Fruit fly (Drosophila melanogaster) whole organism, embryonic: ENCODE measurements around the gene CG16959.
A peak's percentile ranks its signal among the peaks of the same experiment; 100 is the strongest.

Source experiments
- B-H2 ChIP-seq: fragments of 200-800 bp; sonication (Bioruptor generic); optimal IDR thresholded peaks from 2 replicates; lab custom pipeline; 2018; ENCODE audit warnings: missing biosample characterization, mild to moderate bottlenecking, missing genetic modification characterization
- CG12219 ChIP-seq: fragments of 200-800 bp; sonication (Bioruptor generic); optimal IDR thresholded peaks from 3 replicates; lab custom pipeline; 2018; ENCODE audit warnings: missing biosample characterization, mild to moderate bottlenecking, missing genetic modification characterization
- CG12744 ChIP-seq: fragments of 200-800 bp; sonication (Bioruptor generic); optimal IDR thresholded peaks from 2 replicates; lab custom pipeline; 2016; ENCODE audit warnings: missing biosample characterization, missing genetic modification characterization
- CG13424 ChIP-seq: fragments of 200-800 bp; sonication (Bioruptor generic); optimal IDR thresholded peaks from 2 replicates; lab custom pipeline; 2019; ENCODE audit warnings: missing biosample characterization, mild to moderate bottlenecking, missing genetic modification characterization, moderate library complexity
- CG1603 ChIP-seq: fragments of 200-800 bp; sonication (Bioruptor generic); optimal IDR thresholded peaks from 2 replicates; lab custom pipeline; 2019; ENCODE audit warnings: missing biosample characterization, mild to moderate bottlenecking, missing genetic modification characterization, moderate library complexity
- CG1647 ChIP-seq: fragments of 200-800 bp; sonication (Bioruptor generic); optimal IDR thresholded peaks from 3 replicates; lab custom pipeline; 2016; ENCODE audit warnings: missing biosample characterization, missing genetic modification characterization
- CG16779 ChIP-seq: fragments of 200-800 bp; sonication (Bioruptor generic); IDR thresholded peaks from 2 replicates; pipeline ENCODE4 v1.3.6; 2022; ENCODE audit warnings: missing biosample characterization, missing genetic modification characterization
- CG17568 ChIP-seq: fragments of 200-800 bp; sonication (Bioruptor generic); optimal IDR thresholded peaks from 2 replicates; lab custom pipeline; 2018; ENCODE audit warnings: missing biosample characterization, mild to moderate bottlenecking, missing genetic modification characterization, moderate library complexity
- CG18619 ChIP-seq: fragments of 200-800 bp; sonication (Bioruptor generic); optimal IDR thresholded peaks from 3 replicates; lab custom pipeline; 2017; ENCODE audit warnings: missing biosample characterization, mild to moderate bottlenecking, missing genetic modification characterization
- CG2116 ChIP-seq: fragments of 200-800 bp; sonication (Bioruptor generic); optimal IDR thresholded peaks from 3 replicates; lab custom pipeline; 2018; ENCODE audit warnings: missing biosample characterization, mild to moderate bottlenecking, missing genetic modification characterization
- CG30431 ChIP-seq: fragments of 200-800 bp; sonication (Bioruptor generic); optimal IDR thresholded peaks from 2 replicates; lab custom pipeline; 2017; ENCODE audit warnings: missing biosample characterization, missing genetic modification characterization
- CG31365 ChIP-seq: fragments of 200-800 bp; sonication (Bioruptor generic); optimal IDR thresholded peaks from 2 replicates; lab custom pipeline; 2018; ENCODE audit warnings: missing biosample characterization, mild to moderate bottlenecking, missing genetic modification characterization
- CG32767 ChIP-seq: fragments of 200-800 bp; sonication (Bioruptor generic); IDR thresholded peaks from 2 replicates; pipeline ENCODE4 v1.3.6; 2022; ENCODE audit warnings: missing biosample characterization, missing genetic modification characterization
- CG34422 ChIP-seq: fragments of 200-800 bp; sonication (Bioruptor generic); IDR thresholded peaks from 3 replicates; pipeline ENCODE4 v1.3.6; 2022; ENCODE audit warnings: missing biosample characterization, missing genetic modification characterization
- CG7271 ChIP-seq: fragments of 200-800 bp; sonication (Bioruptor generic); optimal IDR thresholded peaks from 2 replicates; lab custom pipeline; 2018; ENCODE audit warnings: missing biosample characterization, mild to moderate bottlenecking, missing genetic modification characterization, moderate library complexity
- CG7745 ChIP-seq: fragments of 200-800 bp; sonication (Bioruptor generic); optimal IDR thresholded peaks from 2 replicates; lab custom pipeline; 2018; ENCODE audit warnings: missing biosample characterization, mild to moderate bottlenecking, missing genetic modification characterization, moderate library complexity
- CG8478 ChIP-seq: fragments of >200 bp; optimal IDR thresholded peaks from 2 replicates; lab custom pipeline; 2018
- CG8944 ChIP-seq: fragments of 200-800 bp; sonication (Bioruptor generic); optimal IDR thresholded peaks from 3 replicates; lab custom pipeline; 2016; ENCODE audit warnings: missing biosample characterization, missing genetic modification characterization
- CG9797 ChIP-seq: fragments of 200-800 bp; sonication (Bioruptor generic); optimal IDR thresholded peaks from 3 replicates; lab custom pipeline; 2018; ENCODE audit warnings: missing biosample characterization, mild to moderate bottlenecking, missing genetic modification characterization
- CG9817 ChIP-seq: fragments of 200-800 bp; sonication (Bioruptor generic); optimal IDR thresholded peaks from 2 replicates; lab custom pipeline; 2018; ENCODE audit warnings: missing biosample characterization, mild to moderate bottlenecking, missing genetic modification characterization, moderate library complexity
- GATAe ChIP-seq: fragments of 200-800 bp; sonication (Bioruptor generic); conservative IDR thresholded peaks from 2 replicates; pipeline ENCODE4 v1.3.6; 2022; ENCODE audit warnings: missing biosample characterization, missing genetic modification characterization
- HLH54F ChIP-seq: fragments of 200-800 bp; sonication (Bioruptor generic); optimal IDR thresholded peaks from 3 replicates; lab custom pipeline; 2016; ENCODE audit warnings: missing biosample characterization, missing genetic modification characterization
- Hr78 ChIP-seq, 2 experiments: fragments of 200-800 bp in 1 of 2; fragments of >200 bp in 1 of 2; sonication (Bioruptor generic) in 1 of 2; optimal IDR thresholded peaks; 2 replicates each; lab custom pipeline; 2017 to 2019; ENCODE audit warnings: missing biosample characterization in 2 of 2, missing genetic modification characterization in 2 of 2, mild to moderate bottlenecking in 1 of 2, moderate library complexity in 1 of 2
- Lim3 ChIP-seq: fragments of 200-800 bp; sonication (Bioruptor generic); IDR thresholded peaks from 2 replicates; pipeline ENCODE4 v1.3.6; 2022; ENCODE audit warnings: missing biosample characterization, missing genetic modification characterization
- NC2β ChIP-seq: fragments of 200-800 bp; sonication (Bioruptor generic); optimal IDR thresholded peaks from 2 replicates; lab custom pipeline; 2016; ENCODE audit warnings: missing biosample characterization, missing genetic modification characterization
- NFAT ChIP-seq: fragments of 200-800 bp; sonication (Bioruptor generic); IDR thresholded peaks from 2 replicates; pipeline ENCODE4 v1.3.6; 2022; ENCODE audit warnings: missing biosample characterization, missing genetic modification characterization
- Nf-YC ChIP-seq: fragments of 200-800 bp; optimal IDR thresholded peaks from 3 replicates; lab custom pipeline; 2019; ENCODE audit warnings: missing biosample characterization, mild to moderate bottlenecking, missing genetic modification characterization, moderate library complexity
- Scr ChIP-seq: fragments of 200-800 bp; sonication (Bioruptor generic); IDR thresholded peaks from 2 replicates; pipeline ENCODE4 v1.3.6; 2022; ENCODE audit warnings: missing biosample characterization, missing genetic modification characterization; ENCODE audit not compliant: partially characterized antibody
- Ssrp ChIP-seq: fragments of 200-800 bp; sonication (Bioruptor generic); optimal IDR thresholded peaks from 2 replicates; lab custom pipeline; 2018; ENCODE audit warnings: missing biosample characterization, mild to moderate bottlenecking, missing genetic modification characterization, moderate library complexity
- Stat92E ChIP-seq, 3 experiments: fragments of >200 bp in 2 of 3; fragments of 200-800 bp in 1 of 3; sonication (Bioruptor generic) in 1 of 3; optimal IDR thresholded peaks; 2 replicates each; lab custom pipeline; 2017 to 2019; ENCODE audit warnings: missing biosample characterization in 3 of 3, missing genetic modification characterization in 3 of 3, mild to moderate bottlenecking in 1 of 3, moderate library complexity in 1 of 3
- Tbp ChIP-seq: fragments of >200 bp; optimal IDR thresholded peaks from 2 replicates; lab custom pipeline; 2018; ENCODE audit warnings: missing biosample characterization, missing genetic modification characterization
- ac ChIP-seq: fragments of 200-800 bp; sonication (Bioruptor generic); optimal IDR thresholded peaks from 3 replicates; lab custom pipeline; 2017; ENCODE audit warnings: missing biosample characterization, mild to moderate bottlenecking, missing genetic modification characterization
- aop ChIP-seq: fragments of 200-800 bp; sonication (Bioruptor generic); IDR thresholded peaks from 2 replicates; pipeline ENCODE4 v1.3.6; 2022; ENCODE audit warnings: missing biosample characterization, missing genetic modification characterization
- ap ChIP-seq: fragments of 200-800 bp; sonication (Bioruptor generic); IDR thresholded peaks from 2 replicates; pipeline ENCODE4 v1.3.6; 2022; ENCODE audit warnings: missing biosample characterization, missing genetic modification characterization
- bab2 ChIP-seq: fragments of 200-800 bp; sonication (Bioruptor generic); optimal IDR thresholded peaks from 2 replicates; lab custom pipeline; 2016; ENCODE audit warnings: missing biosample characterization, missing genetic modification characterization
- croc ChIP-seq: fragments of 200-800 bp; sonication (Bioruptor generic); conservative IDR thresholded peaks from 3 replicates; pipeline ENCODE4 v1.3.6; 2022; ENCODE audit warnings: missing biosample characterization, missing genetic modification characterization
- gfzf ChIP-seq: fragments of 200-800 bp; sonication (Bioruptor generic); optimal IDR thresholded peaks from 2 replicates; lab custom pipeline; 2016; ENCODE audit warnings: missing biosample characterization, mild to moderate bottlenecking, missing genetic modification characterization, moderate library complexity
- gsb ChIP-seq: fragments of 200-800 bp; sonication (Bioruptor generic); IDR thresholded peaks from 2 replicates; pipeline ENCODE4 v1.3.6; 2022; ENCODE audit warnings: missing biosample characterization, missing genetic modification characterization
- jing ChIP-seq: fragments of 200-800 bp; sonication (Bioruptor generic); optimal IDR thresholded peaks from 2 replicates; lab custom pipeline; 2018; ENCODE audit warnings: missing biosample characterization, mild to moderate bottlenecking, missing genetic modification characterization
- org-1 ChIP-seq: fragments of 200-800 bp; sonication (Bioruptor generic); optimal IDR thresholded peaks from 2 replicates; lab custom pipeline; 2017; ENCODE audit warnings: missing biosample characterization, missing genetic modification characterization
- otp ChIP-seq: fragments of 200-800 bp; sonication (Bioruptor generic); IDR thresholded peaks from 3 replicates; pipeline ENCODE4, ENCODE4 v1.3.6; 2022; ENCODE audit warnings: missing biosample characterization, missing genetic modification characterization
- pho ChIP-seq: fragments of 200-800 bp; sonication (Bioruptor generic); optimal IDR thresholded peaks from 2 replicates; lab custom pipeline; 2016; ENCODE audit warnings: missing biosample characterization, missing genetic modification characterization
- pita ChIP-seq: fragments of 200-800 bp; sonication (Bioruptor generic); optimal IDR thresholded peaks from 2 replicates; lab custom pipeline; 2017; ENCODE audit warnings: missing biosample characterization, mild to moderate bottlenecking, missing genetic modification characterization
- psq ChIP-seq: fragments of 200-800 bp; sonication (Bioruptor generic); optimal IDR thresholded peaks from 2 replicates; lab custom pipeline; 2017; ENCODE audit warnings: missing biosample characterization, missing genetic modification characterization
- repo ChIP-seq: fragments of 200-800 bp; sonication (Bioruptor generic); optimal IDR thresholded peaks from 2 replicates; lab custom pipeline; 2016; ENCODE audit warnings: missing biosample characterization, missing genetic modification characterization
- slbo ChIP-seq: fragments of 200-800 bp; sonication (Bioruptor generic); IDR thresholded peaks from 2 replicates; pipeline ENCODE4 v1.3.6; 2022; ENCODE audit warnings: missing biosample characterization, missing genetic modification characterization
- stc ChIP-seq: fragments of 200-800 bp; sonication (Bioruptor generic); IDR thresholded peaks from 2 replicates; pipeline ENCODE4 v1.3.6; 2022; ENCODE audit warnings: missing biosample characterization, missing genetic modification characterization
- tll ChIP-seq, 2 experiments: fragments of 200-800 bp in 1 of 2; fragments of >200 bp in 1 of 2; sonication (Bioruptor generic) in 1 of 2; optimal IDR thresholded peaks; 2 replicates each; lab custom pipeline; 2017 to 2019; ENCODE audit warnings: missing biosample characterization in 2 of 2, missing genetic modification characterization in 2 of 2, mild to moderate bottlenecking in 1 of 2, moderate library complexity in 1 of 2

The CG16959 gene

dm6 chr3L:15136659-15137572 lies 11.8 kb upstream of the CG16959 start, which contains the start of gene CG12316 (continued):
- TF ChIP-seq CG2116 (GFP tag; lab: Kevin White, UChicago) (peak; percentile 50), NFAT (GFP tag; lab: Robert Waterston, UW) (no peak; the same call in 1 of the 2 replicates), gsb (peak; percentile 76), CG1603 (tag; lab: Kevin White, UChicago) (peak; percentile 90), Tbp (GFP tag; lab: Kevin White, UChicago) (no peak), org-1 (GFP tag; lab: Kevin White, UChicago) (peak; percentile 94), CG17568 (GFP tag; lab: Kevin White, UChicago) (no peak), Stat92E (GFP tag; optimal IDR thresholded peaks at IDR 0.05; lab: Kevin White, UChicago) (peak in 1 of 3 experiments; percentile 23), NC2β (GFP tag; lab: Kevin White, UChicago) (peak; percentile 83), ap (GFP tag; lab: Robert Waterston, UW) (peak; percentile 50; the same call in 1 of the 2 replicates), Scr (peak; percentile 85), CG30431 (GFP tag; lab: Kevin White, UChicago) (peak; percentile 85), CG1647 (peak; percentile 83), CG12744 (peak; percentile 87), CG34422 (GFP tag; lab: Robert Waterston, UW) (peak; percentile 69), psq (GFP tag; lab: Kevin White, UChicago) (peak; percentile 29), CG16779 (GFP tag; lab: Robert Waterston, UW) (peak; percentile 62; the same call in 1 of the 2 replicates), CG31365 (tag; lab: Kevin White, UChicago) (peak; percentile 85), aop (GFP tag; lab: Robert Waterston, UW) (0 out of 2 replicates have a peak, but pooled peaks have one; percentile 51), CG9817 (tag; lab: Kevin White, UChicago) (peak; percentile 87), CG7271 (tag; lab: Kevin White, UChicago) (peak; percentile 73), croc (peak; percentile 76), HLH54F (GFP tag; lab: Kevin White, UChicago) (peak; percentile 94), CG18619 (GFP tag; lab: Kevin White, UChicago) (peak; percentile 92), CG8944 (GFP tag; lab: Kevin White, UChicago) (peak; percentile 90), Ssrp (tag; lab: Kevin White, UChicago) (peak; percentile 88), ac (GFP tag; lab: Kevin White, UChicago) (peak; percentile 90), CG9797 (GFP tag; lab: Kevin White, UChicago) (peak; percentile 50), tll (GFP tag; optimal IDR thresholded peaks at IDR 0.05; lab: Kevin White, UChicago) (peak in 1 of 2 experiments; percentile 4), bab2 (GFP tag; lab: Kevin White, UChicago) (peak; percentile 90), CG32767 (GFP tag; lab: Robert Waterston, UW) (peak; percentile 90; the same call in 1 of the 2 replicates), GATAe (no peak; the same call in 1 of the 2 replicates), Nf-YC (tag; lab: Kevin White, UChicago) (peak; percentile 82), CG12219 (GFP tag; lab: Kevin White, UChicago) (peak; percentile 95), Lim3 (GFP tag; lab: Robert Waterston, UW) (no peak), repo (peak; percentile 93), jing (peak; percentile 77), pita (no peak), stc (GFP tag; lab: Robert Waterston, UW) (peak; percentile 89), B-H2 (GFP tag; lab: Kevin White, UChicago) (peak; percentile 90), Hr78 (GFP tag; optimal IDR thresholded peaks at IDR 0.05; lab: Kevin White, UChicago) (peak in 1 of 2 experiments; percentile 82), CG8478 (no peak), CG13424 (tag; lab: Kevin White, UChicago) (peak; percentile 93), otp (GFP tag; lab: Robert Waterston, UW) (peak; percentile 83; the same call in 2 of the 3 replicates), slbo (GFP tag; lab: Robert Waterston, UW) (peak; percentile 71), pho (GFP tag; lab: Kevin White, UChicago) (peak; percentile 92), gfzf (GFP tag; lab: Kevin White, UChicago) (no peak), CG7745 (peak; percentile 4)
